Worm (Caenorhabditis elegans) whole organism, L4 larva: Measurements from ENCODE around the gene T28A8.3.

Source experiments
- F26F4.8 ChIP-seq: fragments of 200-800 bp; sonication (Bioruptor generic); conservative IDR thresholded peaks from 2 replicates; pipeline ENCODE4 v1.3.6; 2022; ENCODE audit warnings: missing genetic modification characterization, missing compliant biosample characterization
- F37D6.2 ChIP-seq: sonication (generic microtip); optimal IDR thresholded peaks from 2 replicates; lab custom pipeline; 2016; ENCODE audit warnings: mild to moderate bottlenecking, missing genetic modification characterization, missing compliant biosample characterization
- F44E2.7 ChIP-seq: fragments of 200-800 bp; sonication (Bioruptor generic); IDR thresholded peaks from 2 replicates; pipeline ENCODE4 v2.1.2; 2022; ENCODE audit warnings: missing genetic modification characterization, missing compliant biosample characterization
- R02D3.7 ChIP-seq: fragments of 150-350 bp; sonication (generic microtip); optimal IDR thresholded peaks from 3 replicates; lab custom pipeline; 2014; ENCODE audit warnings: missing biosample characterization, missing genetic modification characterization
- T20F7.1 ChIP-seq: fragments of 200-800 bp; sonication (Bioruptor generic); optimal IDR thresholded peaks from 2 replicates; lab custom pipeline; 2018; ENCODE audit warnings: mild to moderate bottlenecking, missing genetic modification characterization, missing compliant biosample characterization
- Y105C5A.15 ChIP-seq: fragments of 200-800 bp; sonication (Bioruptor generic); IDR thresholded peaks from 2 replicates; pipeline ENCODE4 v1.3.6; 2022; ENCODE audit warnings: missing genetic modification characterization, missing compliant biosample characterization
- ZK337.2 ChIP-seq: fragments of 200-800 bp; sonication (Bioruptor generic); IDR thresholded peaks from 2 replicates; pipeline ENCODE4 v1.3.6; 2022; ENCODE audit warnings: missing genetic modification reagents, missing genetic modification characterization, missing compliant biosample characterization
- ZK546.5 ChIP-seq, 2 experiments: sonication (generic microtip); optimal IDR thresholded peaks; 2 replicates each; lab custom pipeline; 2017; ENCODE audit warnings: missing biosample characterization in 2 of 2, missing genetic modification characterization in 2 of 2
- aly-2 ChIP-seq: sonication (generic microtip); optimal IDR thresholded peaks from 2 replicates; lab custom pipeline; 2018; ENCODE audit warnings: missing biosample characterization, missing genetic modification characterization
- ceh-44 ChIP-seq: fragments of 200-800 bp; sonication (Bioruptor generic); IDR thresholded peaks from 2 replicates; pipeline ENCODE4 v1.3.6; 2022; ENCODE audit warnings: missing genetic modification reagents, missing genetic modification characterization, missing compliant biosample characterization
- ceh-62 ChIP-seq: sonication (generic microtip); optimal IDR thresholded peaks from 2 replicates; lab custom pipeline; 2017; ENCODE audit warnings: missing biosample characterization, missing genetic modification characterization
- ceh-82 ChIP-seq: sonication (generic microtip); optimal IDR thresholded peaks from 2 replicates; lab custom pipeline; 2017; ENCODE audit warnings: missing biosample characterization, missing genetic modification characterization
- ces-1 ChIP-seq: fragments of 150-350 bp; sonication (generic microtip); optimal IDR thresholded peaks from 4 replicates; lab custom pipeline; 2014; ENCODE audit warnings: missing biosample characterization, missing genetic modification reagents, missing genetic modification characterization
- daf-12 ChIP-seq: fragments of 150-350 bp; optimal IDR thresholded peaks from 2 replicates; lab custom pipeline; 2014; ENCODE audit warnings: missing biosample characterization, missing genetic modification reagents, missing genetic modification characterization
- daf-19 ChIP-seq: fragments of 200-800 bp; sonication (Bioruptor generic); conservative IDR thresholded peaks from 2 replicates; pipeline ENCODE4 v1.3.6; 2022; ENCODE audit warnings: missing genetic modification characterization, missing compliant biosample characterization
- dmd-8 ChIP-seq: fragments of 200-800 bp; sonication (Bioruptor generic); IDR thresholded peaks from 2 replicates; pipeline ENCODE4 v1.3.6; 2022; ENCODE audit warnings: missing genetic modification characterization, missing compliant biosample characterization
- dmd-9 ChIP-seq: fragments of 200-800 bp; sonication (Bioruptor generic); IDR thresholded peaks from 2 replicates; pipeline ENCODE4 v1.3.6; 2022; ENCODE audit warnings: missing genetic modification reagents, missing genetic modification characterization, missing compliant biosample characterization
- duxl-1 ChIP-seq: sonication (generic microtip); optimal IDR thresholded peaks from 2 replicates; lab custom pipeline; 2016; ENCODE audit warnings: mild to moderate bottlenecking, missing genetic modification characterization, moderate library complexity, missing compliant biosample characterization; ENCODE audit not compliant: poor library complexity
- dve-1 ChIP-seq: sonication (generic microtip); optimal IDR thresholded peaks from 2 replicates; lab custom pipeline; 2017; ENCODE audit warnings: antibody characterized with exemption, mild to moderate bottlenecking, missing genetic modification characterization, missing compliant biosample characterization; ENCODE audit not compliant: insufficient read depth
- fkh-10 ChIP-seq: fragments of 150-350 bp; optimal IDR thresholded peaks from 2 replicates; lab custom pipeline; 2014; ENCODE audit warnings: missing biosample characterization, missing genetic modification reagents, missing genetic modification characterization
- fos-1 ChIP-seq: fragments of 150-350 bp; optimal IDR thresholded peaks from 2 replicates; lab custom pipeline; 2014; ENCODE audit warnings: missing biosample characterization, missing genetic modification characterization
- hif-1 ChIP-seq, 2 experiments: sonication (generic microtip); optimal IDR thresholded peaks; 2 replicates each; lab custom pipeline; 2016 to 2017; ENCODE audit warnings: missing compliant biosample characterization in 2 of 2, missing genetic modification characterization in 2 of 2, missing genetic modification reagents in 2 of 2, missing genotype in 2 of 2, mild to moderate bottlenecking in 1 of 2
- hlh-30 ChIP-seq: sonication (generic microtip); optimal IDR thresholded peaks from 2 replicates; lab custom pipeline; 2017; ENCODE audit warnings: antibody characterized with exemption, mild to moderate bottlenecking, missing genetic modification characterization, missing compliant biosample characterization; ENCODE audit not compliant: insufficient read depth
- lin-13 ChIP-seq: fragments of 150-350 bp; optimal IDR thresholded peaks from 2 replicates; lab custom pipeline; 2014; ENCODE audit warnings: missing biosample characterization, missing genetic modification reagents, missing genetic modification characterization
- lin-29 ChIP-seq: fragments of 200-800 bp; sonication (Bioruptor generic); IDR thresholded peaks from 2 replicates; pipeline ENCODE4 v1.3.6; 2022; ENCODE audit warnings: missing genetic modification reagents, missing genetic modification characterization, missing compliant biosample characterization
- lin-38 ChIP-seq: fragments of 200-800 bp; sonication (Bioruptor generic); IDR thresholded peaks from 2 replicates; pipeline ENCODE4 v1.3.6; 2022; ENCODE audit warnings: missing genetic modification reagents, missing genetic modification characterization, missing compliant biosample characterization
- lin-39 ChIP-seq: fragments of 150-350 bp; optimal IDR thresholded peaks from 2 replicates; lab custom pipeline; 2014; ENCODE audit warnings: missing biosample characterization, missing genetic modification reagents, missing genetic modification characterization
- lsy-2 ChIP-seq, 2 experiments: fragments of 150-350 bp in 1 of 2; sonication (generic microtip) in 1 of 2; optimal IDR thresholded peaks; 2 replicates each; lab custom pipeline; 2014 to 2017; ENCODE audit warnings: missing biosample characterization in 2 of 2, missing genetic modification characterization in 2 of 2
- mdl-1 ChIP-seq, 2 experiments: fragments of 150-350 bp in 1 of 2; sonication (generic microtip) in 1 of 2; optimal IDR thresholded peaks; 2 replicates each; lab custom pipeline; 2014 to 2017; ENCODE audit warnings: missing biosample characterization in 2 of 2, missing genetic modification characterization in 2 of 2
- mep-1 ChIP-seq: fragments of 150-350 bp; sonication (generic microtip); optimal IDR thresholded peaks from 3 replicates; lab custom pipeline; 2014; ENCODE audit warnings: missing biosample characterization, missing genetic modification characterization
- mxl-2 ChIP-seq: fragments of 200-800 bp; sonication (Bioruptor generic); conservative IDR thresholded peaks from 2 replicates; pipeline ENCODE4 v1.3.6; 2022; ENCODE audit warnings: missing genetic modification reagents, missing genetic modification characterization, missing compliant biosample characterization
- mxl-3 ChIP-seq: fragments of 200-800 bp; sonication (Bioruptor generic); optimal IDR thresholded peaks from 2 replicates; lab custom pipeline; 2018; ENCODE audit warnings: mild to moderate bottlenecking, missing genetic modification characterization, missing compliant biosample characterization
- nhr-102 ChIP-seq: sonication (generic microtip); optimal IDR thresholded peaks from 2 replicates; lab custom pipeline; 2016; ENCODE audit warnings: mild to moderate bottlenecking, missing genetic modification characterization, moderate library complexity, missing compliant biosample characterization
- nhr-25 ChIP-seq: sonication (generic microtip); optimal IDR thresholded peaks from 2 replicates; lab custom pipeline; 2017; ENCODE audit warnings: missing genetic modification characterization, mild to moderate bottlenecking, missing compliant biosample characterization, antibody characterized with exemption, moderate library complexity, borderline replicate concordance; ENCODE audit not compliant: insufficient read depth
- nhr-42 ChIP-seq: fragments of 200-800 bp; sonication (Bioruptor generic); IDR thresholded peaks from 2 replicates; pipeline ENCODE4 v1.3.6; 2022; ENCODE audit warnings: missing genetic modification characterization, missing compliant biosample characterization
- nhr-48 ChIP-seq: sonication (generic microtip); optimal IDR thresholded peaks from 2 replicates; lab custom pipeline; 2016; ENCODE audit warnings: mild to moderate bottlenecking, missing genetic modification characterization, missing compliant biosample characterization
- nhr-6 ChIP-seq: fragments of 150-350 bp; optimal IDR thresholded peaks from 2 replicates; lab custom pipeline; 2014; ENCODE audit warnings: missing biosample characterization, missing genetic modification characterization
- nhr-77 ChIP-seq: fragments of 150-350 bp; optimal IDR thresholded peaks from 2 replicates; lab custom pipeline; 2014; ENCODE audit warnings: missing biosample characterization, missing genetic modification characterization
- php-3 ChIP-seq: fragments of 200-800 bp; sonication (Bioruptor generic); IDR thresholded peaks from 2 replicates; pipeline ENCODE4 v1.3.6; 2022; ENCODE audit warnings: missing genetic modification reagents, missing genetic modification characterization, missing compliant biosample characterization
- saeg-2 ChIP-seq: fragments of 200-800 bp; sonication (Bioruptor generic); IDR thresholded peaks from 2 replicates; pipeline ENCODE4 v1.3.6; 2022; ENCODE audit warnings: missing genetic modification reagents, missing genetic modification characterization, missing compliant biosample characterization
- set-16 ChIP-seq: fragments of 200-800 bp; sonication (Bioruptor generic); IDR thresholded peaks from 2 replicates; pipeline ENCODE4 v1.3.6; 2022; ENCODE audit warnings: missing genetic modification reagents, missing genetic modification characterization, missing compliant biosample characterization
- snpc-4 ChIP-seq: fragments of 150-350 bp; optimal IDR thresholded peaks from 2 replicates; lab custom pipeline; 2014; ENCODE audit warnings: missing biosample characterization, missing genetic modification characterization
- spr-1 ChIP-seq: sonication (generic microtip); optimal IDR thresholded peaks from 2 replicates; lab custom pipeline; 2016; ENCODE audit warnings: mild to moderate bottlenecking, missing genetic modification characterization, missing compliant biosample characterization
- spr-3 ChIP-seq: fragments of 200-800 bp; sonication (Bioruptor generic); optimal IDR thresholded peaks from 2 replicates; lab custom pipeline; 2018; ENCODE audit warnings: mild to moderate bottlenecking, missing genetic modification characterization, missing compliant biosample characterization
- unc-130 ChIP-seq: sonication (generic microtip); optimal IDR thresholded peaks from 2 replicates; lab custom pipeline; 2016; ENCODE audit warnings: missing genetic modification reagents, missing genetic modification characterization, missing compliant biosample characterization
- unc-39 ChIP-seq: sonication (generic microtip); optimal IDR thresholded peaks from 2 replicates; lab custom pipeline; 2017; ENCODE audit warnings: missing biosample characterization, missing genetic modification characterization
- vab-7 ChIP-seq: fragments of 200-800 bp; sonication (Bioruptor generic); IDR thresholded peaks from 2 replicates; pipeline ENCODE4 v1.3.6; 2022; ENCODE audit warnings: missing genetic modification reagents, missing genetic modification characterization, missing compliant biosample characterization
- zag-1 ChIP-seq: fragments of 150-350 bp; optimal IDR thresholded peaks from 2 replicates; lab custom pipeline; 2014; ENCODE audit warnings: missing biosample characterization, missing genetic modification characterization

The T28A8.3 gene

DNA sequence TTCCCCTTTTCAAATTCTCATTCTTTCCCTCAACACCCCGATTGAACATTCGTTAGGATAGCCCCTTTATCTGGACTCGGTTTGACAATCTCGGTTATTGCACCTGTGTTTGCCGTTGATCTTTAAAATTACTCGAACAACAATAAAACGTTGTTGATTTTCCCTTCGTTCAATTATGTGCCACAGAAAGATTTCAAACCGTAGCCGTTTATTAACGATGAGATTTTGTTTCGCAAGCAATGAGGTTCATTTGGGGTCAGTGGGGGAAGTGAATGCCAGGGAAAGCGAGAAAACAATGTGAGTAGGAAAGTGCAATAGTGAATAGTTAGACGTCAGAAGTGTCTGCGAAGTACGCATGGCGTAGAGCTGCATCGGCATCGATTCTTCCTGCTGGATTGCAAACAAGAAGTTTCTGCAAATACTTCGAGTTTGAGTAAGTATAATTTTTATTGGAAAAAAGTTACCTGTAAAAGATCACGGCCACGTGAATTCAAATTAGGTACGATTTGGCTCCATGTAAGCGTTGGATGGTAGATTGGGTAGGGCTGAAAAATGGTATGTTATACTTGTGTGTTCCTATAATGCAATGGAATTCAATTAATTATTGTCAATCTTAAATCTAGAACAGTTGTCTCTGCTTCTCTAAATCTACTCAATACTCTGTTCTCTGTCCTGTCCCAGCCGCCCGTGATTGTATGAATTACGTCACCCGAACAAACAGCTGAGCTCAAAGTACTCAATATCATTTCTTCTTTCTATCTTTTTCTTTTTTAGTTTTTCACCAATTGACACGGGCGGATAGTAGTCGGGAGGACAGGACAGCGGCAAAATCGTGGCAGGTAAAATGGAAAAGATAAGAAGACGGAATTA lies 41.1 kb upstream of the T28A8.3 start, which contains the start of gene kel-3 (continued):
- peak; percentile 78; the same call in 1 of the 2 replicates for TF ChIP-seq dmd-8 (GFP tag; lab: Robert Waterston, UW)
- TF ChIP-seq saeg-2, result peak; percentile 62; the same call in 1 of the 2 replicates
- peak; percentile 76 for TF ChIP-seq hlh-30 (tag; lab: Kevin White, UChicago)
- peak in 1 of 2 experiments; percentile 63 for TF ChIP-seq ZK546.5 (tag; optimal IDR thresholded peaks at IDR 0.05; lab: Kevin White, UChicago)
- peak; percentile 86 for TF ChIP-seq nhr-42 (GFP tag; lab: Robert Waterston, UW)
- no peak for TF ChIP-seq fkh-10 (GFP tag; lab: Kevin White, UChicago)
- no peak for TF ChIP-seq ces-1 (GFP tag; lab: Kevin White, UChicago)
- TF ChIP-seq mxl-3 (GFP tag; lab: Kevin White, UChicago), result no peak
- no peak for TF ChIP-seq ZK337.2 (GFP tag; lab: Robert Waterston, UW)
- no peak for TF ChIP-seq unc-39 (tag; lab: Kevin White, UChicago)
- TF ChIP-seq mdl-1 (tag; optimal IDR thresholded peaks at IDR 0.05; lab: Kevin White, UChicago), result peak; percentile 24 to 47
- TF ChIP-seq spr-3 (GFP tag; lab: Kevin White, UChicago), result peak; percentile 74
- no peak for TF ChIP-seq snpc-4 (tag; lab: Kevin White, UChicago)
- TF ChIP-seq duxl-1 (tag; lab: Kevin White, UChicago), result peak; percentile 84
- TF ChIP-seq R02D3.7 (tag; lab: Kevin White, UChicago), result no peak
- peak; percentile 12; the same call in 1 of the 2 replicates for TF ChIP-seq F26F4.8
- peak; percentile 89 for TF ChIP-seq unc-130 (GFP tag; lab: Kevin White, UChicago)
- TF ChIP-seq dmd-9, result peak; percentile 67
- peak; percentile 6; the same call in 1 of the 2 replicates for TF ChIP-seq ceh-44 (GFP tag; lab: Robert Waterston, UW)
- TF ChIP-seq ceh-82, result no peak
- no peak; the same call in 1 of the 2 replicates for TF ChIP-seq daf-19
- TF ChIP-seq vab-7 (GFP tag; lab: Robert Waterston, UW), result 0 out of 2 replicates have a peak, but pooled peaks have one; percentile 8
- peak; percentile 88 for TF ChIP-seq nhr-77 (tag; lab: Kevin White, UChicago)
- peak; percentile 89 for TF ChIP-seq php-3 (GFP tag; lab: Robert Waterston, UW)
- TF ChIP-seq nhr-6 (tag; lab: Kevin White, UChicago), result peak; percentile 85
- peak; percentile 90 for TF ChIP-seq nhr-102
- no peak for TF ChIP-seq F44E2.7 (GFP tag; lab: Robert Waterston, UW)
- peak; percentile 88 for TF ChIP-seq mep-1 (tag; lab: Kevin White, UChicago)
- TF ChIP-seq F37D6.2 (tag; lab: Kevin White, UChicago), result no peak
- TF ChIP-seq dve-1 (tag; lab: Kevin White, UChicago), result peak; percentile 98
- no peak for TF ChIP-seq mxl-2
- no peak for TF ChIP-seq zag-1
- TF ChIP-seq nhr-25 (tag; lab: Kevin White, UChicago), result no peak
- TF ChIP-seq lin-39 (tag; lab: Kevin White, UChicago), result peak; percentile 58
- peak in 1 of 2 experiments; percentile 47 for TF ChIP-seq hif-1 (tag; optimal IDR thresholded peaks at IDR 0.05; lab: Kevin White, UChicago)
- TF ChIP-seq lin-13 (GFP tag; lab: Kevin White, UChicago), result peak; percentile 82
- TF ChIP-seq set-16, result no peak
- TF ChIP-seq lin-29 (GFP tag; lab: Robert Waterston, UW), result no peak; the same call in 1 of the 2 replicates
- TF ChIP-seq Y105C5A.15 (GFP tag; lab: Robert Waterston, UW), result peak; percentile 83
- TF ChIP-seq spr-1 (tag; lab: Kevin White, UChicago), result peak; percentile 58
- TF ChIP-seq ceh-62 (tag; lab: Kevin White, UChicago), result no peak
- peak; percentile 80 for TF ChIP-seq lin-38 (GFP tag; lab: Robert Waterston, UW)
- TF ChIP-seq lsy-2 (tag; optimal IDR thresholded peaks at IDR 0.05; lab: Kevin White, UChicago), result peak; percentile 63 to 86
- peak; percentile 41 for TF ChIP-seq fos-1 (tag; lab: Kevin White, UChicago)
- peak; percentile 92 for TF ChIP-seq nhr-48 (tag; lab: Kevin White, UChicago)
- peak; percentile 95 for TF ChIP-seq aly-2 (tag; lab: Kevin White, UChicago)
- peak; percentile 65 for TF ChIP-seq T20F7.1 (GFP tag; lab: Kevin White, UChicago)
- no peak for TF ChIP-seq daf-12
